Fruit fly (Drosophila melanogaster) whole organism, embryonic: ENCODE data around the gene CG9288.
A peak's percentile ranks its signal among the peaks of the same experiment; 100 is the strongest.

Experiments
- ATbp ChIP-seq: fragments of 200-800 bp; sonication (Bioruptor generic); optimal IDR thresholded peaks from 2 replicates; lab custom pipeline; 2017; ENCODE audit warnings: missing biosample characterization, mild to moderate bottlenecking, missing genetic modification characterization, missing genetic modification reagents
- Blimp-1 ChIP-seq: fragments of 200-800 bp; sonication (Bioruptor generic); optimal IDR thresholded peaks from 3 replicates; lab custom pipeline; 2018; ENCODE audit warnings: missing biosample characterization, missing genetic modification characterization, mild to moderate bottlenecking, moderate library complexity, missing genetic modification reagents
- BtbVII ChIP-seq: fragments of 200-800 bp; sonication (Bioruptor generic); optimal IDR thresholded peaks from 3 replicates; lab custom pipeline; 2017; ENCODE audit warnings: missing biosample characterization, mild to moderate bottlenecking, missing genetic modification characterization
- CG11398 ChIP-seq: fragments of 200-800 bp; sonication (Bioruptor generic); optimal IDR thresholded peaks from 2 replicates; lab custom pipeline; 2016; ENCODE audit warnings: missing biosample characterization, missing genetic modification characterization
- CG11456 ChIP-seq: fragments of 200-800 bp; sonication (Bioruptor generic); IDR thresholded peaks from 3 replicates; pipeline ENCODE4 v1.3.6; 2022; ENCODE audit warnings: missing biosample characterization, missing genetic modification characterization
- CG12236 ChIP-seq: fragments of 200-800 bp; sonication (Bioruptor generic); optimal IDR thresholded peaks from 2 replicates; lab custom pipeline; 2016; ENCODE audit warnings: missing biosample characterization, missing genetic modification characterization
- CG13624 ChIP-seq: fragments of 200-800 bp; sonication (Bioruptor generic); optimal IDR thresholded peaks from 2 replicates; lab custom pipeline; 2016; ENCODE audit warnings: missing biosample characterization, missing genetic modification characterization
- CG18262 ChIP-seq: fragments of 200-800 bp; optimal IDR thresholded peaks from 3 replicates; lab custom pipeline; 2019; ENCODE audit warnings: missing biosample characterization, mild to moderate bottlenecking, missing genetic modification characterization, moderate library complexity
- CG2129 ChIP-seq: fragments of 200-800 bp; sonication (Bioruptor generic); IDR thresholded peaks from 2 replicates; pipeline ENCODE4 v1.3.6; 2022; ENCODE audit warnings: missing biosample characterization, missing genetic modification characterization; ENCODE audit not compliant: partially characterized antibody
- CG30020 ChIP-seq: fragments of 200-800 bp; optimal IDR thresholded peaks from 2 replicates; lab custom pipeline; 2019; ENCODE audit warnings: missing biosample characterization, mild to moderate bottlenecking, missing genetic modification characterization, moderate library complexity
- CG31365 ChIP-seq: fragments of 200-800 bp; sonication (Bioruptor generic); optimal IDR thresholded peaks from 2 replicates; lab custom pipeline; 2018; ENCODE audit warnings: missing biosample characterization, mild to moderate bottlenecking, missing genetic modification characterization
- CG34422 ChIP-seq: fragments of 200-800 bp; sonication (Bioruptor generic); IDR thresholded peaks from 3 replicates; pipeline ENCODE4 v1.3.6; 2022; ENCODE audit warnings: missing biosample characterization, missing genetic modification characterization
- CG3847 ChIP-seq: fragments of 200-800 bp; sonication (Bioruptor generic); IDR thresholded peaks from 2 replicates; pipeline ENCODE4 v1.3.6; 2022; ENCODE audit warnings: missing biosample characterization, missing genetic modification characterization
- CG4424 ChIP-seq: fragments of 200-800 bp; sonication (Bioruptor generic); optimal IDR thresholded peaks from 3 replicates; lab custom pipeline; 2016; ENCODE audit warnings: missing biosample characterization, missing genetic modification characterization
- CG6813 ChIP-seq: fragments of 200-800 bp; sonication (Bioruptor generic); optimal IDR thresholded peaks from 2 replicates; lab custom pipeline; 2017; ENCODE audit warnings: missing biosample characterization, missing genetic modification characterization, mild to moderate bottlenecking, moderate library complexity, missing genetic modification reagents
- CG8089 ChIP-seq: fragments of 200-800 bp; sonication (Bioruptor generic); optimal IDR thresholded peaks from 3 replicates; lab custom pipeline; 2016; ENCODE audit warnings: missing biosample characterization, missing genetic modification characterization
- CG8924 ChIP-seq: fragments of 200-800 bp; optimal IDR thresholded peaks from 3 replicates; lab custom pipeline; 2019; ENCODE audit warnings: missing biosample characterization, mild to moderate bottlenecking, missing genetic modification characterization, moderate library complexity
- CG9932 ChIP-seq: fragments of 200-800 bp; sonication (Bioruptor generic); IDR thresholded peaks from 2 replicates; pipeline ENCODE4 v1.3.6; 2022; ENCODE audit warnings: missing biosample characterization, missing genetic modification characterization
- CkIIα-i1 ChIP-seq: fragments of 200-800 bp; sonication (Bioruptor generic); IDR thresholded peaks from 2 replicates; pipeline ENCODE4 v1.3.6; 2022; ENCODE audit warnings: missing biosample characterization, missing genetic modification characterization
- MBD-R2 ChIP-seq: fragments of 200-800 bp; sonication (Bioruptor generic); IDR thresholded peaks from 2 replicates; pipeline ENCODE4 v1.3.6; 2022; ENCODE audit warnings: missing biosample characterization, missing genetic modification characterization
- Med ChIP-seq: fragments of 200-800 bp; sonication (Bioruptor generic); peaks from one replicate; lab custom pipeline; 2016; ENCODE audit warnings: missing biosample characterization, missing genetic modification characterization, mild to moderate bottlenecking, inconsistent platforms, moderate library complexity
- Mes4 ChIP-seq: fragments of 200-800 bp; sonication (Bioruptor generic); optimal IDR thresholded peaks from 2 replicates; lab custom pipeline; 2016; ENCODE audit warnings: missing biosample characterization, missing genetic modification characterization
- Myb ChIP-seq: fragments of 200-800 bp; sonication (Bioruptor generic); optimal IDR thresholded peaks from 2 replicates; lab custom pipeline; 2016; ENCODE audit warnings: missing biosample characterization, missing genetic modification characterization
- Trl ChIP-seq, 3 experiments: fragments of >200 bp in 2 of 3; fragments of 200-800 bp in 1 of 3; sonication (Bioruptor generic) in 1 of 3; optimal IDR thresholded peaks; 2 replicates in 1 of 3; 3 replicates in 2 of 3; lab custom pipeline; 2016 to 2017; ENCODE audit warnings: missing biosample characterization in 1 of 3, missing genetic modification characterization in 1 of 3
- ap ChIP-seq: fragments of 200-800 bp; sonication (Bioruptor generic); IDR thresholded peaks from 2 replicates; pipeline ENCODE4 v1.3.6; 2022; ENCODE audit warnings: missing biosample characterization, missing genetic modification characterization
- bbx ChIP-seq: fragments of 200-800 bp; sonication (Bioruptor generic); IDR thresholded peaks from 2 replicates; pipeline ENCODE4 v1.3.6; 2022; ENCODE audit warnings: missing biosample characterization, missing genetic modification characterization; ENCODE audit not compliant: partially characterized antibody
- bcd ChIP-seq: fragments of 200-800 bp; sonication (Bioruptor generic); optimal IDR thresholded peaks from 2 replicates; lab custom pipeline; 2017; ENCODE audit warnings: missing biosample characterization, mild to moderate bottlenecking, missing genetic modification characterization
- br ChIP-seq: fragments of >200 bp; optimal IDR thresholded peaks from 2 replicates; lab custom pipeline; 2017
- caup ChIP-seq: fragments of 200-800 bp; sonication (Bioruptor generic); optimal IDR thresholded peaks from 3 replicates; lab custom pipeline; 2017; ENCODE audit warnings: missing biosample characterization, mild to moderate bottlenecking, missing genetic modification characterization, moderate library complexity; ENCODE audit not compliant: severe bottlenecking
- fd64A ChIP-seq: fragments of 200-800 bp; sonication (Bioruptor generic); optimal IDR thresholded peaks from 3 replicates; lab custom pipeline; 2018; ENCODE audit warnings: missing biosample characterization, mild to moderate bottlenecking, missing genetic modification characterization
- ham ChIP-seq: fragments of 200-800 bp; sonication (Bioruptor generic); IDR thresholded peaks from 2 replicates; pipeline ENCODE4 v1.3.6; 2022; ENCODE audit warnings: missing biosample characterization, missing genetic modification characterization
- hbn ChIP-seq: fragments of 200-800 bp; sonication (Bioruptor generic); IDR thresholded peaks from 2 replicates; pipeline ENCODE4 v1.3.6; 2022; ENCODE audit warnings: missing biosample characterization, missing genetic modification characterization; ENCODE audit not compliant: partially characterized antibody
- her ChIP-seq: fragments of 200-800 bp; sonication (Bioruptor generic); optimal IDR thresholded peaks from 2 replicates; lab custom pipeline; 2016; ENCODE audit warnings: missing biosample characterization, missing genetic modification characterization
- ken ChIP-seq: fragments of 200-800 bp; sonication (Bioruptor generic); IDR thresholded peaks from 3 replicates; pipeline ENCODE4 v1.3.6; 2022; ENCODE audit warnings: missing biosample characterization, missing genetic modification characterization
- kni ChIP-seq: fragments of 200-800 bp; sonication (Bioruptor generic); optimal IDR thresholded peaks from 3 replicates; lab custom pipeline; 2017; ENCODE audit warnings: mild to moderate bottlenecking, missing biosample characterization, missing genetic modification reagents, missing genetic modification characterization
- knrl ChIP-seq: fragments of 200-800 bp; sonication (Bioruptor generic); IDR thresholded peaks from 3 replicates; pipeline ENCODE4 v1.3.6; 2022; ENCODE audit warnings: missing biosample characterization, missing genetic modification characterization; ENCODE audit not compliant: partially characterized antibody
- lab ChIP-seq: fragments of 200-800 bp; sonication (Bioruptor generic); optimal IDR thresholded peaks from 3 replicates; lab custom pipeline; 2017; ENCODE audit warnings: missing biosample characterization, missing genetic modification characterization, mild to moderate bottlenecking, moderate library complexity, missing genetic modification reagents
- lola ChIP-seq, 3 experiments: fragments of >200 bp in 2 of 3; fragments of 200-800 bp in 1 of 3; sonication (Bioruptor generic) in 1 of 3; optimal IDR thresholded peaks; 2 replicates each; lab custom pipeline; 2017 to 2019; ENCODE audit warnings: missing biosample characterization in 3 of 3, missing genetic modification characterization in 3 of 3, mild to moderate bottlenecking in 1 of 3, moderate library complexity in 1 of 3
- oc ChIP-seq: fragments of 200-800 bp; sonication (Bioruptor generic); optimal IDR thresholded peaks from 2 replicates; lab custom pipeline; 2018; ENCODE audit warnings: missing biosample characterization, mild to moderate bottlenecking, missing genetic modification characterization, moderate library complexity
- otp ChIP-seq: fragments of 200-800 bp; sonication (Bioruptor generic); IDR thresholded peaks from 3 replicates; pipeline ENCODE4, ENCODE4 v1.3.6; 2022; ENCODE audit warnings: missing biosample characterization, missing genetic modification characterization
- pros ChIP-seq: fragments of 200-800 bp; sonication (Bioruptor generic); optimal IDR thresholded peaks from 3 replicates; lab custom pipeline; 2019; ENCODE audit warnings: missing biosample characterization, mild to moderate bottlenecking, missing genetic modification characterization, moderate library complexity
- run ChIP-seq: fragments of 200-800 bp; sonication (Bioruptor generic); optimal IDR thresholded peaks from 3 replicates; lab custom pipeline; 2018; ENCODE audit warnings: missing biosample characterization, mild to moderate bottlenecking, missing genetic modification characterization
- sim ChIP-seq: fragments of 200-800 bp; sonication (Bioruptor generic); IDR thresholded peaks from 2 replicates; pipeline ENCODE4 v1.3.6; 2022; ENCODE audit warnings: missing biosample characterization, missing genetic modification characterization
- sima ChIP-seq: fragments of 200-800 bp; sonication (Bioruptor generic); optimal IDR thresholded peaks from 2 replicates; lab custom pipeline; 2016; ENCODE audit warnings: missing biosample characterization, missing genetic modification characterization
- sr ChIP-seq: fragments of 200-800 bp; sonication (Bioruptor generic); IDR thresholded peaks from 3 replicates; pipeline ENCODE4 v1.3.6; 2022; ENCODE audit warnings: missing biosample characterization, missing genetic modification characterization
- unpg ChIP-seq: fragments of 200-800 bp; sonication (Bioruptor generic); optimal IDR thresholded peaks from 3 replicates; lab custom pipeline; 2018; ENCODE audit warnings: missing biosample characterization, mild to moderate bottlenecking, missing genetic modification characterization, moderate library complexity
- usp ChIP-seq: fragments of >200 bp; optimal IDR thresholded peaks from 2 replicates; lab custom pipeline; 2017; ENCODE audit warnings: missing biosample characterization, missing genetic modification characterization
- vfl ChIP-seq: fragments of 200-800 bp; sonication (Bioruptor generic); optimal IDR thresholded peaks from 2 replicates; lab custom pipeline; 2016; ENCODE audit warnings: missing biosample characterization, missing genetic modification characterization
- wek ChIP-seq: fragments of 200-800 bp; sonication (Bioruptor generic); optimal IDR thresholded peaks from 3 replicates; lab custom pipeline; 2018; ENCODE audit warnings: missing biosample characterization, mild to moderate bottlenecking, missing genetic modification characterization, moderate library complexity

CG9288 gene

dm6 chr3R:13812736-13813250, 33.4 kb downstream of the CG9288 start, which contains the start of the genes tal-1A, tal-2A, tal-3A and tal-AA (continued):
- TF ChIP-seq sim (GFP tag; lab: Robert Waterston, UW) (peak; percentile 28; the same call in 1 of the 2 replicates), Trl (optimal IDR thresholded peaks at IDR 0.05; lab: Kevin White, UChicago) (peak; percentile 96 to 99), Trl (GFP tag; optimal IDR thresholded peaks at IDR 0.05; lab: Kevin White, UChicago) (peak; percentile 30), caup (GFP tag; lab: Kevin White, UChicago) (no peak), CG18262 (tag; lab: Kevin White, UChicago) (no peak), CG12236 (GFP tag; lab: Kevin White, UChicago) (no peak), CG8924 (tag; lab: Kevin White, UChicago) (peak; percentile 17), ken (GFP tag; lab: Robert Waterston, UW) (0 out of 3 replicates have a peak, but pooled peaks have one; percentile 19), unpg (GFP tag; lab: Kevin White, UChicago) (peak; percentile 6), sr (GFP tag; lab: Robert Waterston, UW) (peak; percentile 75; the same call in 2 of the 3 replicates), br (lab: Kevin White, UChicago) (no peak), lab (peak; percentile 41), sima (no peak), CG6813 (peak; percentile 53), CG34422 (GFP tag; lab: Robert Waterston, UW) (0 out of 3 replicates have a peak, but pooled peaks have one; percentile 33), otp (GFP tag; lab: Robert Waterston, UW) (peak; percentile 65; the same call in 1 of the 3 replicates), bcd (GFP tag; lab: Kevin White, UChicago) (no peak), ap (no peak), bbx (GFP tag; lab: Robert Waterston, UW) (peak; percentile 31; the same call in 1 of the 2 replicates), CG3847 (GFP tag; lab: Robert Waterston, UW) (peak; percentile 49), oc (peak; percentile 26), CG11398 (GFP tag; lab: Kevin White, UChicago) (no peak), CG31365 (peak; percentile 38), knrl (GFP tag; lab: Robert Waterston, UW) (no peak), run (tag; lab: Kevin White, UChicago) (no peak), pros (GFP tag; lab: Kevin White, UChicago) (no peak), Mes4 (GFP tag; lab: Kevin White, UChicago) (no peak), CG8089 (no peak), CG9932 (GFP tag; lab: Robert Waterston, UW) (peak; percentile 11; the same call in 1 of the 2 replicates), CG2129 (GFP tag; lab: Robert Waterston, UW) (0 out of 2 replicates have a peak, but pooled peaks have one; percentile 22), wek (peak; percentile 43), her (GFP tag; lab: Kevin White, UChicago) (peak; percentile 18), fd64A (GFP tag; lab: Kevin White, UChicago) (peak; percentile 29), ham (GFP tag; lab: Robert Waterston, UW) (no peak), usp (GFP tag; lab: Kevin White, UChicago) (no peak), CG13624 (GFP tag; lab: Kevin White, UChicago) (no peak), CG11456 (no peak), Blimp-1 (peak; percentile 38), CG4424 (GFP tag; lab: Kevin White, UChicago) (no peak), kni (GFP tag; lab: Kevin White, UChicago) (peak; percentile 42), Myb (GFP tag; lab: Kevin White, UChicago) (no peak), ATbp (GFP tag; lab: Kevin White, UChicago) (no peak), CG30020 (tag; lab: Kevin White, UChicago) (no peak), CkIIα-i1 (no peak), MBD-R2 (no peak), BtbVII (GFP tag; lab: Kevin White, UChicago) (peak; percentile 65), hbn (GFP tag; lab: Robert Waterston, UW) (peak; percentile 63), lola (GFP tag; optimal IDR thresholded peaks at IDR 0.05; lab: Kevin White, UChicago) (no peak), vfl (GFP tag; lab: Kevin White, UChicago) (peak; percentile 45), Med (GFP tag; lab: Kevin White, UChicago) (peak; percentile 81)
